Worm (Caenorhabditis elegans): ENCODE data around the gene skpo-1.

Gene skpo-1

DNA sequence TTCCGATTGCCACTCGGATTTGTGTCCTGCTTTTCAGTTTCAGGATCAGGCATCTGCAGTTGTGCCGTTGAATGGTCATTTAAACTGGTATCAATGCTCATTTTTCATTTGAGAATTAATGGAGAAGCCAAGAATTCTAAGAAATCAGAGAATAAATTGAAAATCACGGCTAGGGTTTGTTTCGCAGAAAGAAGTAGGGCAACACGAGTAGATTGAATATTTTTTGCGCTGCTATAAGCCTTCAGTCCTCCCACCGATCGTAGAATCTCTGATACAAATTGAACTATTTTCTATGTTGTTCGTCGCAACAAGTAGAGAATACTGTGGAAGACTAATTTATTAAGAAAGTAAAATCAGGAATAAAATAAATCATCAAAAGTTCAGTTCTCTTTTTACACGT, 32.4 kb upstream of the skpo-1 start, which contains the start of gene acp-3:
TSS of gene acp-3 (minus strand) at position 101 of the 400 bp plus-strand sequence.
- TF ChIP-seq efl-1 (optimal IDR thresholded peaks at IDR 0.05): no peak
- TF ChIP-seq efl-1 (GFP tag; optimal IDR thresholded peaks at IDR 0.05 in 1 of 2): peak in 1 of 2 experiments; percentile 45
- TF ChIP-seq ztf-11 (tag; optimal IDR thresholded peaks at IDR 0.05): no peak
- TF ChIP-seq pax-3 (tag; optimal IDR thresholded peaks at IDR 0.05): no peak

DNA sequence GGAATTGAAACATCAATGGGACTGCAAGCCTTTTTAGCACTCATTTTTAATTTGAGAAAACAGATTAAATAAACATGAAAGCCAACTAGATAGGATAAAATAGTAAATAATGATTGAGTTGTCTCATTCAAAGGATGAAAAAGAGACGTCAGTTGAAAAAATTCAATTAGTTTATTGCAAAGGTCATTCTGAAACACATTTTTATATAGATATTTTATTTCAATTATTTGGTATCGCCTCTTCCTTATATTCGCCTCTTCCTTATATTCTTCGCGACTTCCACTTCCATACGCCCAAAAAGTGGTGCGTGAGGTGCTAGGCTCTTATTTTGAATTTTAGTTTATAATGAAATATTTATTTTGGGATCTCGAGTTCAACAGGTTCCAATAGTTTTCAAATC, 30.4 kb upstream of the skpo-1 start, which contains the start of gene acp-4:
TSS of gene acp-4 (minus strand) at position 101 of the 400 bp plus-strand sequence.
- TF ChIP-seq lin-35 (GFP tag; optimal IDR thresholded peaks at IDR 0.05) (no peak), snu-23 (GFP tag; optimal IDR thresholded peaks at IDR 0.05) (no peak), tlp-1 (tag; optimal IDR thresholded peaks at IDR 0.05) (no peak), swsn-7 (tag; optimal IDR thresholded peaks at IDR 0.05) (no peak), mep-1 (tag; optimal IDR thresholded peaks at IDR 0.05) (no peak), sup-37 (GFP tag; optimal IDR thresholded peaks at IDR 0.05) (no peak), mab-9 (GFP tag; IDR thresholded peaks at IDR 0.05) (no peak), lin-13 (GFP tag; optimal IDR thresholded peaks at IDR 0.05) (no peak), efl-1 (optimal IDR thresholded peaks at IDR 0.05) (no peak), efl-1 (GFP tag; optimal IDR thresholded peaks at IDR 0.05 in 1 of 2) (no peak), ama-1 (optimal IDR thresholded peaks at IDR 0.05) (no peak), mdl-1 (tag; optimal IDR thresholded peaks at IDR 0.05) (no peak), hpl-2 (GFP tag; optimal IDR thresholded peaks at IDR 0.05) (no peak), lin-39 (tag; optimal IDR thresholded peaks at IDR 0.05) (no peak), nhr-71 (tag; optimal IDR thresholded peaks at IDR 0.05) (no peak)

DNA sequence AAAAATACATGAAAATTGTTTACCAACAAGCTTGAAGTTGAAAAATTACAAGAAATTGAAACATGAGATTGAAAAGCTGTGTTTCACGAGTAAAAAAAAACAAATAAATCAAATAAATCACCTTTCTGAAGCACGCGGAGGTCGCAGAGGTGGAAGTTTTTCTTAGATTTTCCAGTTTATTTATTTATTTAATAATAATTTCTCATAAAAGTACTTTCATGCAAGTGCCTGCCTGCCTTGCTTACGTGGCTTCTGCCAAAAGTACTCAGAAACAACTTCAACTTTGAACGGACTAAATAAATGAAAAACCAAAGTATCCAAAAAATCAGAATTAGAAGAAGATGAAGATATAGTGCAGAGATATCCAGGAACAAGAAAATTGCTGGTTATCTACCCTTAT, 27.3 kb upstream of the skpo-1 start, which contains the start of gene acp-2:
TSS of gene acp-2 (minus strand) at position 101 of the 400 bp plus-strand sequence.
- TF ChIP-seq unc-30 (tag; optimal IDR thresholded peaks at IDR 0.05): no peak

DNA sequence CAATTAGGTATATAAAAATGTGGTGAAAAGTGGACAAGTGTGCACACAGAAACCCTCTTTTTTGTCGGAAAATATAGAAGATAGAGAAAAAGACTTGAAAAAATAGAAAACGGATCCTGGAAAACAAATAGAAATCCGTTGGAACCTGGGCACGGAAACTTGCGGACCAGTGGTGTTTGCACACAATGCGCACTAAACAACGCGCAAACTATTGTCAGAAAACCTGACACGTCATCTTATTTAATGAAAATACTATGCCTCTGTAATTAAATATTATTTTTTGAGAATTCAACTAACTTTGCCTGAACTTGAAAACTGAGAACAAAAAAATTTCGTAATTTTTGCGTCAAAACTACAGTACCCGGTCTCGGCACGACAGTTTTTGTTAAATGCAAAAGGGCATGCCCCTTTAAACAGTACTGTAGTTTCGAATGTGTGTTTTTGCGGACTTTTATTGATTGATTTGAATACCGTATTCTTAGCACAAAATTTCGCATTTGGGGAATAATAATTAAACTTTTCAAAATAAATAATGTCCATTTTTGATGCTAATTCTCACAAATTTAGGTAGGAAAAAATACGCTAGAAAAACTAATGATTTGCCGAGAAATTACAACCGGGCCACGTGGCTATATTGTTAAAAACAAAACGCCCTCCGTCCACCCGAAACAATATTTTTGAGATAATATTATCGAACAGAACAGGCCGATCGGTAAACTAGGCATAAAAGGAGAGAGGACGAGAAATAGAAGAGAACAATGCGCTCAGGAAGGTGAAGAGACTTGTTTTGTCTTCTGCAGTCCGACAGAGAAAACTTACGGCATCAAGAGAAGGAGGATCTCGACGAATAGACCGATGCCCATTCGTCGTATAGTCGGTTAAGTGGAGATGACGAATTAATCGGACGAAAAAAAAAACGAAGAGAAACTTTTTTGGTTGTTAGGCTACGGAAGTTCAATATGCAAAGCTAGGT, 24.6 kb upstream of the skpo-1 start:
- TF ChIP-seq mep-1 (tag; optimal IDR thresholded peaks at IDR 0.05) (peak; percentile 68), snu-23 (GFP tag; optimal IDR thresholded peaks at IDR 0.05) (peak; percentile 36), nhr-90 (tag; optimal IDR thresholded peaks at IDR 0.05; ENCODE audit: poor library complexity) (no peak), irx-1 (tag; optimal IDR thresholded peaks at IDR 0.05) (no peak), C04F5.9 (tag; optimal IDR thresholded peaks at IDR 0.05) (no peak), mef-2 (tag; optimal IDR thresholded peaks at IDR 0.05) (no peak), unc-86 (tag; optimal IDR thresholded peaks at IDR 0.05) (no peak), lin-15B (tag; optimal IDR thresholded peaks at IDR 0.05) (no peak), lin-14 (GFP tag; optimal IDR thresholded peaks at IDR 0.05) (peak; percentile 47), ztf-11 (tag; optimal IDR thresholded peaks at IDR 0.05) (no peak), F16B12.6 (tag; optimal IDR thresholded peaks at IDR 0.05) (peak; percentile 84), unc-98 (GFP tag; IDR thresholded peaks at IDR 0.05) (no peak), dsc-1 (tag; optimal IDR thresholded peaks at IDR 0.05) (no peak), zip-4 (GFP tag; optimal IDR thresholded peaks at IDR 0.05) (no peak), Y116A8C.19 (tag; optimal IDR thresholded peaks at IDR 0.05; ENCODE audit: borderline replicate concordance) (no peak), vab-15 (tag; optimal IDR thresholded peaks at IDR 0.05) (no peak), fkh-8 (tag; optimal IDR thresholded peaks at IDR 0.05) (no peak), mab-9 (GFP tag; IDR thresholded peaks at IDR 0.05) (no peak), dpl-1 (GFP tag; optimal IDR thresholded peaks at IDR 0.05) (peak in 2 of 3 experiments; percentile 20 to 42), lin-39 (tag; optimal IDR thresholded peaks at IDR 0.05) (no peak), xbp-1 (tag; optimal IDR thresholded peaks at IDR 0.05) (peak; percentile 38), nhr-85 (tag) (peak; percentile 59), sup-37 (GFP tag; optimal IDR thresholded peaks at IDR 0.05) (no peak), skn-1 (tag; optimal IDR thresholded peaks at IDR 0.05) (no peak), nhr-19 (GFP tag; conservative IDR thresholded peaks at IDR 0.05) (no peak), efl-1 (optimal IDR thresholded peaks at IDR 0.05) (peak; percentile 12 to 40), efl-1 (GFP tag; optimal IDR thresholded peaks at IDR 0.05 in 1 of 2) (peak in 1 of 2 experiments; percentile 26), lir-3 (tag; optimal IDR thresholded peaks at IDR 0.05; ENCODE audit: poor library complexity) (no peak), lsy-2 (tag; optimal IDR thresholded peaks at IDR 0.05) (peak in 1 of 2 experiments; percentile 41), nhr-20 (tag; optimal IDR thresholded peaks at IDR 0.05) (no peak), tbx-2 (tag; optimal IDR thresholded peaks at IDR 0.05) (no peak), efl-3 (GFP tag; optimal IDR thresholded peaks at IDR 0.05) (no peak), ceh-8 (GFP tag; optimal IDR thresholded peaks at IDR 0.05) (no peak), ets-5 (GFP tag; IDR thresholded peaks at IDR 0.05) (no peak)

Data from whole organism, L1 larva.